Worm (Caenorhabditis elegans) whole organism, L2 larva: Measurements from ENCODE around the gene F22B7.3.

Experiments
- C34F6.9 ChIP-seq: fragments of 150-350 bp; optimal IDR thresholded peaks from 2 replicates; lab custom pipeline; 2014; ENCODE audit warnings: missing biosample characterization, missing genetic modification characterization
- F13H6.1 ChIP-seq: sonication (generic microtip); optimal IDR thresholded peaks from 2 replicates; lab custom pipeline; 2016; ENCODE audit warnings: missing genetic modification characterization, missing compliant biosample characterization
- R02D3.7 ChIP-seq: fragments of 150-350 bp; optimal IDR thresholded peaks from 2 replicates; lab custom pipeline; 2014; ENCODE audit warnings: missing biosample characterization, missing genetic modification characterization
- Y55F3AM.14 ChIP-seq: fragments of 200-800 bp; sonication (Bioruptor generic); optimal IDR thresholded peaks from 2 replicates; lab custom pipeline; 2018; ENCODE audit warnings: mild to moderate bottlenecking, missing genetic modification characterization, missing compliant biosample characterization
- ZK546.5 ChIP-seq: sonication (generic microtip); optimal IDR thresholded peaks from 2 replicates; lab custom pipeline; 2017; ENCODE audit warnings: missing biosample characterization, missing genetic modification characterization
- alr-1 ChIP-seq: fragments of 150-350 bp; optimal IDR thresholded peaks from 2 replicates; lab custom pipeline; 2014; ENCODE audit warnings: missing biosample characterization, missing genetic modification characterization
- aly-2 ChIP-seq: fragments of 150-350 bp; optimal IDR thresholded peaks from 2 replicates; lab custom pipeline; 2014; ENCODE audit warnings: missing biosample characterization, missing genetic modification characterization
- ama-1 ChIP-seq: fragments of 150-350 bp; optimal IDR thresholded peaks from 2 replicates; lab custom pipeline; 2018; ENCODE audit warnings: inconsistent platforms
- blmp-1 ChIP-seq: sonication (generic microtip); optimal IDR thresholded peaks from 2 replicates; lab custom pipeline; 2017; ENCODE audit warnings: missing genetic modification characterization, mild to moderate bottlenecking, missing compliant biosample characterization, antibody characterized with exemption, moderate library complexity; ENCODE audit not compliant: insufficient read depth
- ceh-16 ChIP-seq: fragments of 150-350 bp; optimal IDR thresholded peaks from 2 replicates; lab custom pipeline; 2014; ENCODE audit warnings: missing biosample characterization, missing genetic modification characterization
- ceh-82 ChIP-seq: fragments of 150-350 bp; optimal IDR thresholded peaks from 2 replicates; lab custom pipeline; 2014; ENCODE audit warnings: missing biosample characterization, missing genetic modification characterization
- crh-2 ChIP-seq: sonication (generic microtip); optimal IDR thresholded peaks from 2 replicates; lab custom pipeline; 2017; ENCODE audit warnings: missing biosample characterization, missing genetic modification characterization
- dmd-4 ChIP-seq: sonication (generic microtip); optimal IDR thresholded peaks from 2 replicates; lab custom pipeline; 2017; ENCODE audit warnings: missing biosample characterization, missing genetic modification characterization
- egl-27 ChIP-seq: sonication (generic microtip); optimal IDR thresholded peaks from 3 replicates; lab custom pipeline; 2017; ENCODE audit warnings: missing biosample characterization, missing genetic modification reagents, missing genetic modification characterization
- elt-1 ChIP-seq: fragments of 150-350 bp; optimal IDR thresholded peaks from 2 replicates; lab custom pipeline; 2014; ENCODE audit warnings: missing biosample characterization, missing genetic modification characterization
- elt-3 ChIP-seq: sonication (generic microtip); optimal IDR thresholded peaks from 2 replicates; lab custom pipeline; 2017; ENCODE audit warnings: missing biosample characterization, missing genetic modification characterization
- fos-1 ChIP-seq: fragments of 150-350 bp; optimal IDR thresholded peaks from 2 replicates; lab custom pipeline; 2014; ENCODE audit warnings: missing biosample characterization, missing genetic modification characterization
- gmeb-1 ChIP-seq: fragments of 150-350 bp; optimal IDR thresholded peaks from 2 replicates; lab custom pipeline; 2014; ENCODE audit warnings: missing biosample characterization, missing genetic modification characterization
- lin-11 ChIP-seq: fragments of 150-350 bp; sonication (generic microtip); optimal IDR thresholded peaks from 2 replicates; lab custom pipeline; 2014; ENCODE audit warnings: missing biosample characterization, missing genetic modification characterization, inconsistent platforms, mixed read lengths
- lin-13 ChIP-seq: fragments of 150-350 bp; optimal IDR thresholded peaks from 2 replicates; lab custom pipeline; 2014; ENCODE audit warnings: missing biosample characterization, missing genetic modification reagents, missing genetic modification characterization
- lin-39 ChIP-seq: fragments of 150-350 bp; optimal IDR thresholded peaks from 2 replicates; lab custom pipeline; 2014; ENCODE audit warnings: missing biosample characterization, missing genetic modification reagents, missing genetic modification characterization
- lsy-2 ChIP-seq, 2 experiments: fragments of 150-350 bp in 1 of 2; sonication (generic microtip) in 1 of 2; optimal IDR thresholded peaks; 2 replicates each; lab custom pipeline; 2014 to 2017; ENCODE audit warnings: missing biosample characterization in 2 of 2, missing genetic modification characterization in 2 of 2
- mab-5 ChIP-seq: fragments of 150-350 bp; optimal IDR thresholded peaks from 2 replicates; lab custom pipeline; 2014; ENCODE audit warnings: missing biosample characterization, missing genetic modification characterization
- mbf-1 ChIP-seq: sonication (generic microtip); optimal IDR thresholded peaks from 2 replicates; lab custom pipeline; 2017; ENCODE audit warnings: missing biosample characterization, missing genetic modification characterization
- mdl-1 ChIP-seq, 2 experiments: fragments of 150-350 bp in 1 of 2; sonication (generic microtip) in 1 of 2; optimal IDR thresholded peaks; 2 replicates each; lab custom pipeline; 2017; ENCODE audit warnings: missing biosample characterization in 2 of 2, missing genetic modification characterization in 2 of 2
- nhr-10 ChIP-seq: sonication (generic microtip); optimal IDR thresholded peaks from 2 replicates; lab custom pipeline; 2017; ENCODE audit warnings: missing biosample characterization, missing genetic modification characterization
- nhr-11 ChIP-seq: fragments of 150-350 bp; optimal IDR thresholded peaks from 2 replicates; lab custom pipeline; 2014; ENCODE audit warnings: missing biosample characterization, missing genetic modification characterization
- nhr-12 ChIP-seq: fragments of 150-350 bp; optimal IDR thresholded peaks from 2 replicates; lab custom pipeline; 2014; ENCODE audit warnings: missing biosample characterization, missing genetic modification characterization
- nhr-129 ChIP-seq: fragments of 150-350 bp; optimal IDR thresholded peaks from 2 replicates; lab custom pipeline; 2014; ENCODE audit warnings: missing biosample characterization, missing genetic modification characterization
- nhr-21 ChIP-seq: fragments of 150-350 bp; optimal IDR thresholded peaks from 2 replicates; lab custom pipeline; 2014; ENCODE audit warnings: missing biosample characterization, missing genetic modification characterization
- nhr-23 ChIP-seq: fragments of 150-350 bp; optimal IDR thresholded peaks from 2 replicates; lab custom pipeline; 2014; ENCODE audit warnings: missing biosample characterization, missing genetic modification reagents, missing genetic modification characterization
- nhr-237 ChIP-seq: fragments of 150-350 bp; optimal IDR thresholded peaks from 2 replicates; lab custom pipeline; 2014; ENCODE audit warnings: missing biosample characterization, missing genetic modification characterization
- nhr-25 ChIP-seq: fragments of 150-350 bp; sonication (generic microtip); optimal IDR thresholded peaks from 3 replicates; lab custom pipeline; 2014; ENCODE audit warnings: missing biosample characterization, missing genetic modification characterization
- nhr-6 ChIP-seq: fragments of 150-350 bp; optimal IDR thresholded peaks from 2 replicates; lab custom pipeline; 2014; ENCODE audit warnings: missing biosample characterization, missing genetic modification characterization
- nhr-77 ChIP-seq: fragments of 150-350 bp; optimal IDR thresholded peaks from 2 replicates; lab custom pipeline; 2014; ENCODE audit warnings: missing biosample characterization, missing genetic modification characterization
- peb-1 ChIP-seq: fragments of 150-350 bp; optimal IDR thresholded peaks from 2 replicates; lab custom pipeline; 2014; ENCODE audit warnings: missing biosample characterization, missing genetic modification characterization
- sem-4 ChIP-seq: fragments of 150-350 bp; optimal IDR thresholded peaks from 2 replicates; lab custom pipeline; 2014; ENCODE audit warnings: missing biosample characterization, missing genetic modification reagents, missing genetic modification characterization
- skn-1 ChIP-seq: sonication (generic microtip); optimal IDR thresholded peaks from 2 replicates; lab custom pipeline; 2017; ENCODE audit warnings: missing biosample characterization, missing genetic modification characterization
- sma-3 ChIP-seq: sonication (generic microtip); optimal IDR thresholded peaks from 2 replicates; lab custom pipeline; 2016; ENCODE audit warnings: missing genetic modification reagents, missing genetic modification characterization, missing compliant biosample characterization
- sma-9 ChIP-seq, 2 experiments: fragments of 150-350 bp in 1 of 2; sonication (generic microtip) in 1 of 2; optimal IDR thresholded peaks; 2 replicates each; lab custom pipeline; 2014 to 2016; ENCODE audit warnings: missing genetic modification characterization in 2 of 2, mild to moderate bottlenecking in 1 of 2, missing biosample characterization in 1 of 2, missing compliant biosample characterization in 1 of 2, missing genetic modification reagents in 1 of 2, moderate library complexity in 1 of 2
- snpc-4 ChIP-seq: fragments of 150-350 bp; optimal IDR thresholded peaks from 2 replicates; lab custom pipeline; 2014; ENCODE audit warnings: missing biosample characterization, missing genetic modification characterization
- unc-39 ChIP-seq: fragments of 150-350 bp; optimal IDR thresholded peaks from 2 replicates; lab custom pipeline; 2014; ENCODE audit warnings: missing biosample characterization, missing genetic modification characterization
- unc-55 ChIP-seq: fragments of 150-350 bp; sonication (generic microtip); optimal IDR thresholded peaks from 3 replicates; lab custom pipeline; 2014; ENCODE audit warnings: missing biosample characterization, missing genetic modification reagents, missing genetic modification characterization
- unc-62 ChIP-seq: fragments of 150-350 bp; optimal IDR thresholded peaks from 2 replicates; lab custom pipeline; 2014; ENCODE audit warnings: missing biosample characterization, missing genetic modification reagents, missing genetic modification characterization
- zag-1 ChIP-seq: fragments of 150-350 bp; optimal IDR thresholded peaks from 2 replicates; lab custom pipeline; 2014; ENCODE audit warnings: missing biosample characterization, missing genetic modification characterization
- ztf-1 ChIP-seq: fragments of 200-800 bp; sonication (Bioruptor generic); conservative IDR thresholded peaks from 2 replicates; pipeline ENCODE4 v1.3.6; 2022; ENCODE audit warnings: missing genetic modification characterization, missing compliant biosample characterization
- ztf-11 ChIP-seq: sonication (generic microtip); optimal IDR thresholded peaks from 2 replicates; lab custom pipeline; 2017; ENCODE audit warnings: missing biosample characterization, missing genetic modification characterization
- ztf-4 ChIP-seq: fragments of 150-350 bp; optimal IDR thresholded peaks from 2 replicates; lab custom pipeline; 2014; ENCODE audit warnings: missing biosample characterization, missing genetic modification characterization

Gene F22B7.3

ce11 chrIII:8688438-8688946 is 39.8 kb downstream of the F22B7.3 start, which contains the start of gene hadb-1:
Gene hadb-1, minus strand, starts transcription at chrIII:8688488.
- TF ChIP-seq ZK546.5 = no peak
- TF ChIP-seq zag-1 (tag; lab: Kevin White, UChicago) = no peak
- no peak for TF ChIP-seq alr-1 (tag; lab: Kevin White, UChicago)
- no peak for TF ChIP-seq lin-11 (tag; lab: Kevin White, UChicago)
- TF ChIP-seq fos-1 (tag; lab: Kevin White, UChicago) = peak; percentile 19
- TF ChIP-seq unc-55 = no peak
- TF ChIP-seq aly-2 = no peak
- TF ChIP-seq nhr-10 (tag; lab: Kevin White, UChicago) = no peak
- no peak for TF ChIP-seq Y55F3AM.14 (GFP tag; lab: Kevin White, UChicago)
- peak; percentile 18 for TF ChIP-seq crh-2 (tag; lab: Kevin White, UChicago)
- TF ChIP-seq R02D3.7 (tag; lab: Kevin White, UChicago) = no peak
- peak; percentile 12 for TF ChIP-seq F13H6.1 (tag; lab: Kevin White, UChicago)
- peak; percentile 53 for TF ChIP-seq nhr-21
- TF ChIP-seq nhr-129 (tag; lab: Kevin White, UChicago) = peak; percentile 38
- peak; percentile 60 for TF ChIP-seq nhr-25 (tag; lab: Kevin White, UChicago)
- TF ChIP-seq sma-9 (GFP tag; optimal IDR thresholded peaks at IDR 0.05; lab: Kevin White, UChicago) = peak; percentile 41
- no peak for TF ChIP-seq sma-9 (tag; optimal IDR thresholded peaks at IDR 0.05; lab: Kevin White, UChicago)
- no peak for TF ChIP-seq gmeb-1 (tag; lab: Kevin White, UChicago)
- TF ChIP-seq sma-3 = peak; percentile 45
- no peak for TF ChIP-seq snpc-4
- TF ChIP-seq blmp-1 = no peak
- peak; percentile 9 for TF ChIP-seq C34F6.9 (tag; lab: Kevin White, UChicago)
- no peak for TF ChIP-seq ztf-4 (tag; lab: Kevin White, UChicago)
- TF ChIP-seq nhr-11 (tag; lab: Kevin White, UChicago) = no peak
- TF ChIP-seq lin-39 (tag; lab: Kevin White, UChicago) = no peak
- TF ChIP-seq mdl-1 (tag; optimal IDR thresholded peaks at IDR 0.05; lab: Kevin White, UChicago) = no peak
- no peak for TF ChIP-seq ztf-1
- no peak for TF ChIP-seq peb-1 (tag; lab: Kevin White, UChicago)
- no peak for TF ChIP-seq lin-13 (GFP tag; lab: Kevin White, UChicago)
- no peak for TF ChIP-seq sem-4 (tag; lab: Kevin White, UChicago)
- TF ChIP-seq ama-1 = no peak
- TF ChIP-seq skn-1 = no peak
- no peak for TF ChIP-seq ztf-11
- TF ChIP-seq lsy-2 (tag; optimal IDR thresholded peaks at IDR 0.05; lab: Kevin White, UChicago) = peak in 1 of 2 experiments; percentile 20
- TF ChIP-seq elt-1 (tag; lab: Kevin White, UChicago) = no peak
- no peak for TF ChIP-seq mab-5
- TF ChIP-seq nhr-12 (tag; lab: Kevin White, UChicago) = no peak
- TF ChIP-seq nhr-6 (tag; lab: Kevin White, UChicago) = no peak
- no peak for TF ChIP-seq ceh-16 (tag; lab: Kevin White, UChicago)
- no peak for TF ChIP-seq unc-39 (tag; lab: Kevin White, UChicago)
- TF ChIP-seq elt-3 = no peak
- no peak for TF ChIP-seq unc-62 (GFP tag; lab: Kevin White, UChicago)
- TF ChIP-seq ceh-82 (tag; lab: Kevin White, UChicago) = no peak
- no peak for TF ChIP-seq dmd-4 (tag; lab: Kevin White, UChicago)
- no peak for TF ChIP-seq egl-27 (tag; lab: Kevin White, UChicago)
- TF ChIP-seq nhr-77 (tag; lab: Kevin White, UChicago) = no peak
- TF ChIP-seq mbf-1 = no peak
- no peak for TF ChIP-seq nhr-237
- no peak for TF ChIP-seq nhr-23
